Fruit fly (Drosophila melanogaster) whole organism, embryonic: Measurements from ENCODE around the gene CG31287.
A peak's percentile ranks its signal among the peaks of the same experiment; 100 is the strongest.

Experiments used
- B-H1 ChIP-seq: fragments of 200-800 bp; sonication (Bioruptor generic); IDR thresholded peaks from 3 replicates; pipeline ENCODE4 v1.3.6; 2022; ENCODE audit warnings: missing biosample characterization, missing genetic modification characterization
- Blimp-1 ChIP-seq: fragments of 200-800 bp; sonication (Bioruptor generic); optimal IDR thresholded peaks from 3 replicates; lab custom pipeline; 2018; ENCODE audit warnings: missing biosample characterization, missing genetic modification characterization, mild to moderate bottlenecking, moderate library complexity, missing genetic modification reagents
- Bteb2 ChIP-seq: fragments of 200-800 bp; sonication (Bioruptor generic); optimal IDR thresholded peaks from 2 replicates; lab custom pipeline; 2016; ENCODE audit warnings: missing biosample characterization, missing genetic modification characterization
- CG11695 ChIP-seq: fragments of 200-800 bp; sonication (Bioruptor generic); IDR thresholded peaks from 3 replicates; pipeline ENCODE4 v1.3.6; 2022; ENCODE audit warnings: missing biosample characterization, missing genetic modification characterization
- CG12104 ChIP-seq: fragments of 200-800 bp; sonication (Bioruptor generic); optimal IDR thresholded peaks from 3 replicates; lab custom pipeline; 2016; ENCODE audit warnings: missing biosample characterization, missing genetic modification characterization
- CG12155 ChIP-seq: fragments of 200-800 bp; sonication (Bioruptor generic); optimal IDR thresholded peaks from 3 replicates; lab custom pipeline; 2016; ENCODE audit warnings: missing biosample characterization, missing genetic modification characterization
- CG12659 ChIP-seq: fragments of 200-800 bp; sonication (Bioruptor generic); optimal IDR thresholded peaks from 3 replicates; lab custom pipeline; 2017; ENCODE audit warnings: mild to moderate bottlenecking, missing biosample characterization, missing genetic modification reagents, missing genetic modification characterization
- CG13894 ChIP-seq: fragments of 200-800 bp; sonication (Bioruptor generic); optimal IDR thresholded peaks from 3 replicates; lab custom pipeline; 2018; ENCODE audit warnings: missing biosample characterization, mild to moderate bottlenecking, missing genetic modification characterization, moderate library complexity
- CG14860 ChIP-seq: fragments of 200-800 bp; sonication (Bioruptor generic); IDR thresholded peaks from 3 replicates; pipeline ENCODE4 v1.3.6; 2022; ENCODE audit warnings: missing biosample characterization, missing genetic modification characterization; ENCODE audit not compliant: partially characterized antibody
- CG16863 ChIP-seq: fragments of 200-800 bp; sonication (Bioruptor generic); optimal IDR thresholded peaks from 3 replicates; lab custom pipeline; 2016; ENCODE audit warnings: missing biosample characterization, missing genetic modification characterization
- CG17361 ChIP-seq: fragments of 200-800 bp; sonication (Bioruptor generic); IDR thresholded peaks from 3 replicates; pipeline ENCODE4 v1.3.6; 2022; ENCODE audit warnings: missing biosample characterization, missing genetic modification characterization
- CG17568 ChIP-seq: fragments of 200-800 bp; sonication (Bioruptor generic); optimal IDR thresholded peaks from 2 replicates; lab custom pipeline; 2018; ENCODE audit warnings: missing biosample characterization, mild to moderate bottlenecking, missing genetic modification characterization, moderate library complexity
- CG18599 ChIP-seq: fragments of 200-800 bp; sonication (Bioruptor generic); optimal IDR thresholded peaks from 3 replicates; lab custom pipeline; 2017; ENCODE audit warnings: missing biosample characterization, missing genetic modification characterization, mild to moderate bottlenecking, moderate library complexity, missing genetic modification reagents
- CG2712 ChIP-seq: fragments of 200-800 bp; optimal IDR thresholded peaks from 3 replicates; lab custom pipeline; 2019; ENCODE audit warnings: missing biosample characterization, mild to moderate bottlenecking, missing genetic modification characterization, moderate library complexity
- CG32772 ChIP-seq: fragments of 200-800 bp; sonication (Bioruptor generic); IDR thresholded peaks from 2 replicates; pipeline ENCODE4 v1.3.6; 2022; ENCODE audit warnings: missing biosample characterization, missing genetic modification characterization
- CG33213 ChIP-seq: fragments of 200-800 bp; sonication (Bioruptor generic); optimal IDR thresholded peaks from 3 replicates; lab custom pipeline; 2016; ENCODE audit warnings: missing biosample characterization, missing genetic modification characterization
- CG5245 ChIP-seq: fragments of 200-800 bp; sonication (Bioruptor generic); optimal IDR thresholded peaks from 3 replicates; lab custom pipeline; 2016; ENCODE audit warnings: missing biosample characterization, missing genetic modification characterization
- CG7786 ChIP-seq: fragments of 200-800 bp; sonication (Bioruptor generic); optimal IDR thresholded peaks from 2 replicates; lab custom pipeline; 2016; ENCODE audit warnings: missing biosample characterization, missing genetic modification characterization
- CG9215 ChIP-seq: fragments of 200-800 bp; sonication (Bioruptor generic); IDR thresholded peaks from 2 replicates; pipeline ENCODE4 v1.3.6; 2022; ENCODE audit warnings: missing biosample characterization, missing genetic modification characterization
- Dp ChIP-seq: fragments of 200-800 bp; sonication (Bioruptor generic); optimal IDR thresholded peaks from 2 replicates; lab custom pipeline; 2018; ENCODE audit warnings: missing biosample characterization, mild to moderate bottlenecking, missing genetic modification characterization, moderate library complexity
- ERR ChIP-seq: fragments of 200-800 bp; sonication (Bioruptor generic); optimal IDR thresholded peaks from 2 replicates; lab custom pipeline; 2016; ENCODE audit warnings: missing biosample characterization, missing genetic modification characterization
- HHEX ChIP-seq: fragments of 200-800 bp; sonication (Bioruptor generic); optimal IDR thresholded peaks from 3 replicates; lab custom pipeline; 2017; ENCODE audit warnings: missing biosample characterization, mild to moderate bottlenecking, missing genetic modification characterization, missing genetic modification reagents
- Hr39 ChIP-seq: fragments of >200 bp; optimal IDR thresholded peaks from 2 replicates; lab custom pipeline; 2017
- Med ChIP-seq: fragments of 200-800 bp; sonication (Bioruptor generic); peaks from one replicate; lab custom pipeline; 2016; ENCODE audit warnings: missing biosample characterization, missing genetic modification characterization, mild to moderate bottlenecking, inconsistent platforms, moderate library complexity
- Mrtf ChIP-seq: fragments of 200-800 bp; sonication (Bioruptor generic); IDR thresholded peaks from 3 replicates; pipeline ENCODE4 v1.3.6; 2022; ENCODE audit warnings: missing biosample characterization, missing genetic modification characterization
- Nf-YC ChIP-seq: fragments of 200-800 bp; optimal IDR thresholded peaks from 3 replicates; lab custom pipeline; 2019; ENCODE audit warnings: missing biosample characterization, mild to moderate bottlenecking, missing genetic modification characterization, moderate library complexity
- NfI ChIP-seq: fragments of 200-800 bp; sonication (Bioruptor generic); optimal IDR thresholded peaks from 3 replicates; lab custom pipeline; 2018; ENCODE audit warnings: missing biosample characterization, mild to moderate bottlenecking, missing genetic modification characterization, moderate library complexity
- Oli ChIP-seq: fragments of 200-800 bp; sonication (Bioruptor generic); optimal IDR thresholded peaks from 2 replicates; lab custom pipeline; 2018; ENCODE audit warnings: missing biosample characterization, mild to moderate bottlenecking, missing genetic modification characterization, moderate library complexity
- Sox102F ChIP-seq: fragments of 200-800 bp; sonication (Bioruptor generic); optimal IDR thresholded peaks from 2 replicates; lab custom pipeline; 2018; ENCODE audit warnings: missing biosample characterization, mild to moderate bottlenecking, missing genetic modification characterization, moderate library complexity
- Trl ChIP-seq, 3 experiments: fragments of >200 bp in 2 of 3; fragments of 200-800 bp in 1 of 3; sonication (Bioruptor generic) in 1 of 3; optimal IDR thresholded peaks; 2 replicates in 1 of 3; 3 replicates in 2 of 3; lab custom pipeline; 2016 to 2017; ENCODE audit warnings: missing biosample characterization in 1 of 3, missing genetic modification characterization in 1 of 3
- Vsx1 ChIP-seq: fragments of 200-800 bp; sonication (Bioruptor generic); optimal IDR thresholded peaks from 2 replicates; lab custom pipeline; 2017; ENCODE audit warnings: missing biosample characterization, mild to moderate bottlenecking, missing genetic modification characterization, missing genetic modification reagents
- az2 ChIP-seq: fragments of 200-800 bp; sonication (Bioruptor generic); optimal IDR thresholded peaks from 3 replicates; lab custom pipeline; 2016; ENCODE audit warnings: missing biosample characterization, missing genetic modification characterization
- bab2 ChIP-seq: fragments of 200-800 bp; sonication (Bioruptor generic); optimal IDR thresholded peaks from 2 replicates; lab custom pipeline; 2016; ENCODE audit warnings: missing biosample characterization, missing genetic modification characterization
- bigmax ChIP-seq: fragments of 200-800 bp; sonication (Bioruptor generic); optimal IDR thresholded peaks from 2 replicates; lab custom pipeline; 2018; ENCODE audit warnings: missing biosample characterization, mild to moderate bottlenecking, missing genetic modification characterization
- chinmo ChIP-seq: fragments of 200-800 bp; sonication (Bioruptor generic); IDR thresholded peaks from 4 replicates; pipeline ENCODE4 v1.3.6; 2022; ENCODE audit warnings: missing biosample characterization, missing genetic modification characterization; ENCODE audit not compliant: partially characterized antibody
- chm ChIP-seq: fragments of 200-800 bp; sonication (Bioruptor generic); IDR thresholded peaks from 2 replicates; pipeline ENCODE4 v1.3.6; 2022; ENCODE audit warnings: missing biosample characterization, missing genetic modification characterization
- dpn ChIP-seq, 2 experiments: fragments of 200-800 bp; sonication (Bioruptor generic); optimal IDR thresholded peaks; 3 replicates each; lab custom pipeline; 2016; ENCODE audit warnings: missing biosample characterization in 2 of 2, missing genetic modification characterization in 2 of 2
- gcm ChIP-seq: fragments of 200-800 bp; sonication (Bioruptor generic); optimal IDR thresholded peaks from 2 replicates; lab custom pipeline; 2019; ENCODE audit warnings: missing biosample characterization, mild to moderate bottlenecking, missing genetic modification characterization, moderate library complexity
- ind ChIP-seq: fragments of 200-800 bp; sonication (Bioruptor generic); optimal IDR thresholded peaks from 3 replicates; lab custom pipeline; 2016; ENCODE audit warnings: missing biosample characterization, missing genetic modification characterization
- inv ChIP-seq: fragments of 200-800 bp; sonication (Bioruptor generic); IDR thresholded peaks from 2 replicates; pipeline ENCODE4 v1.3.6; 2022; ENCODE audit warnings: missing biosample characterization, missing genetic modification characterization; ENCODE audit not compliant: partially characterized antibody
- mam ChIP-seq: fragments of 200-800 bp; sonication (Bioruptor generic); optimal IDR thresholded peaks from 3 replicates; lab custom pipeline; 2016; ENCODE audit warnings: missing biosample characterization, missing genetic modification characterization
- odd ChIP-seq: fragments of 200-800 bp; sonication (Bioruptor generic); optimal IDR thresholded peaks from 2 replicates; lab custom pipeline; 2017; ENCODE audit warnings: missing biosample characterization, mild to moderate bottlenecking, missing genetic modification characterization
- row ChIP-seq: fragments of 200-800 bp; sonication (Bioruptor generic); IDR thresholded peaks from 3 replicates; pipeline ENCODE4 v1.3.6; 2022; ENCODE audit warnings: missing biosample characterization, missing genetic modification characterization
- sima ChIP-seq: fragments of 200-800 bp; sonication (Bioruptor generic); optimal IDR thresholded peaks from 2 replicates; lab custom pipeline; 2016; ENCODE audit warnings: missing biosample characterization, missing genetic modification characterization
- slbo ChIP-seq: fragments of 200-800 bp; sonication (Bioruptor generic); IDR thresholded peaks from 2 replicates; pipeline ENCODE4 v1.3.6; 2022; ENCODE audit warnings: missing biosample characterization, missing genetic modification characterization
- sr ChIP-seq: fragments of 200-800 bp; sonication (Bioruptor generic); IDR thresholded peaks from 3 replicates; pipeline ENCODE4 v1.3.6; 2022; ENCODE audit warnings: missing biosample characterization, missing genetic modification characterization
- stc ChIP-seq: fragments of 200-800 bp; sonication (Bioruptor generic); IDR thresholded peaks from 2 replicates; pipeline ENCODE4 v1.3.6; 2022; ENCODE audit warnings: missing biosample characterization, missing genetic modification characterization
- twi ChIP-seq: fragments of 200-800 bp; optimal IDR thresholded peaks from 2 replicates; lab custom pipeline; 2019; ENCODE audit warnings: missing biosample characterization, mild to moderate bottlenecking, missing genetic modification characterization, moderate library complexity
- zfh1 ChIP-seq: fragments of 200-800 bp; sonication (Bioruptor generic); IDR thresholded peaks from 3 replicates; pipeline ENCODE4 v1.3.6; 2022; ENCODE audit warnings: missing biosample characterization, missing genetic modification characterization

The CG31287 gene

dm6 chr3R:16223252-16224037, 20.3 kb downstream of the CG31287 start (continued):
- TF ChIP-seq B-H1 (GFP tag; lab: Robert Waterston, UW) = no peak
- TF ChIP-seq CG2712 (tag; lab: Kevin White, UChicago) = peak; percentile 22
- TF ChIP-seq CG16863 = peak; percentile 13
- no peak for TF ChIP-seq Trl (optimal IDR thresholded peaks at IDR 0.05; lab: Kevin White, UChicago)
- TF ChIP-seq Trl (GFP tag; optimal IDR thresholded peaks at IDR 0.05; lab: Kevin White, UChicago) = peak; percentile 22
- no peak for TF ChIP-seq Mrtf (GFP tag; lab: Robert Waterston, UW)
- no peak for TF ChIP-seq mam
- 0 out of 3 replicates have a peak, but pooled peaks have one; percentile 39 for TF ChIP-seq sr (GFP tag; lab: Robert Waterston, UW)
- no peak for TF ChIP-seq Dp
- no peak for TF ChIP-seq CG17568 (GFP tag; lab: Kevin White, UChicago)
- TF ChIP-seq CG33213 (GFP tag; lab: Kevin White, UChicago) = no peak
- peak; percentile 58; the same call in 2 of the 3 replicates for TF ChIP-seq zfh1 (GFP tag; lab: Robert Waterston, UW)
- TF ChIP-seq sima = no peak
- peak; percentile 9 for TF ChIP-seq NfI
- peak; percentile 81 for TF ChIP-seq chm (GFP tag; lab: Robert Waterston, UW)
- no peak for TF ChIP-seq odd (GFP tag; lab: Kevin White, UChicago)
- peak; percentile 12 for TF ChIP-seq CG12659
- peak; percentile 86 for TF ChIP-seq CG13894 (tag; lab: Kevin White, UChicago)
- peak; percentile 48; the same call in 1 of the 2 replicates for TF ChIP-seq slbo
- no peak for TF ChIP-seq CG5245 (GFP tag; lab: Kevin White, UChicago)
- peak; percentile 89 for TF ChIP-seq chinmo (GFP tag; lab: Robert Waterston, UW)
- TF ChIP-seq twi (tag; lab: Kevin White, UChicago) = no peak
- no peak for TF ChIP-seq ind (GFP tag; lab: Kevin White, UChicago)
- TF ChIP-seq CG17361 (GFP tag; lab: Robert Waterston, UW) = no peak
- peak; percentile 38; the same call in 1 of the 2 replicates for TF ChIP-seq CG32772 (GFP tag; lab: Robert Waterston, UW)
- TF ChIP-seq gcm = no peak
- 0 out of 3 replicates have a peak, but pooled peaks have one; percentile 25 for TF ChIP-seq CG11695 (GFP tag; lab: Robert Waterston, UW)
- peak; percentile 92 for TF ChIP-seq Med (GFP tag; lab: Kevin White, UChicago)
- TF ChIP-seq CG14860 (GFP tag; lab: Robert Waterston, UW) = no peak
- peak; percentile 9 for TF ChIP-seq bigmax
- TF ChIP-seq ERR (GFP tag; lab: Kevin White, UChicago) = peak; percentile 6
- no peak for TF ChIP-seq CG12104 (GFP tag; lab: Kevin White, UChicago)
- TF ChIP-seq Bteb2 (GFP tag; lab: Kevin White, UChicago) = no peak
- TF ChIP-seq Nf-YC (tag; lab: Kevin White, UChicago) = peak; percentile 11
- TF ChIP-seq Vsx1 (GFP tag; lab: Kevin White, UChicago) = no peak
- TF ChIP-seq dpn (GFP tag; optimal IDR thresholded peaks at IDR 0.05; lab: Kevin White, UChicago) = no peak
- peak; percentile 34 for TF ChIP-seq CG12155 (GFP tag; lab: Kevin White, UChicago)
- no peak for TF ChIP-seq inv (GFP tag; lab: Robert Waterston, UW)
- no peak for TF ChIP-seq bab2 (GFP tag; lab: Kevin White, UChicago)
- TF ChIP-seq Hr39 (lab: Kevin White, UChicago) = no peak
- peak; percentile 59 for TF ChIP-seq CG18599
- peak; percentile 18 for TF ChIP-seq CG7786 (GFP tag; lab: Kevin White, UChicago)
- TF ChIP-seq HHEX (GFP tag; lab: Kevin White, UChicago) = no peak
- 0 out of 2 replicates have a peak, but pooled peaks have one; percentile 6 for TF ChIP-seq stc (GFP tag; lab: Robert Waterston, UW)
- peak; percentile 51 for TF ChIP-seq Oli (tag; lab: Kevin White, UChicago)
- TF ChIP-seq CG9215 (GFP tag; lab: Robert Waterston, UW) = no peak
- TF ChIP-seq row = no peak; the same call in 1 of the 3 replicates
- peak; percentile 25 for TF ChIP-seq Blimp-1 (GFP tag; lab: Kevin White, UChicago)
- peak; percentile 57 for TF ChIP-seq Sox102F (GFP tag; lab: Kevin White, UChicago)
- TF ChIP-seq az2 (GFP tag; lab: Kevin White, UChicago) = no peak
